Fruit fly (Drosophila melanogaster) whole organism, embryonic: Measurements from ENCODE around the gene CG32845.
A peak's percentile ranks its signal among the peaks of the same experiment; 100 is the strongest.

Source experiments
- Atf3 ChIP-seq: fragments of 200-800 bp; sonication (Bioruptor generic); optimal IDR thresholded peaks from 3 replicates; lab custom pipeline; 2016; ENCODE audit warnings: missing biosample characterization, missing genetic modification characterization
- Bgb ChIP-seq: fragments of 200-800 bp; sonication (Bioruptor generic); IDR thresholded peaks from 2 replicates; pipeline ENCODE4 v1.3.6; 2022; ENCODE audit warnings: missing biosample characterization, missing genetic modification characterization; ENCODE audit not compliant: partially characterized antibody
- Bteb2 ChIP-seq: fragments of 200-800 bp; sonication (Bioruptor generic); optimal IDR thresholded peaks from 2 replicates; lab custom pipeline; 2016; ENCODE audit warnings: missing biosample characterization, missing genetic modification characterization
- C15 ChIP-seq: fragments of 200-800 bp; sonication (Bioruptor generic); IDR thresholded peaks from 3 replicates; pipeline ENCODE4 v1.3.6; 2022; ENCODE audit warnings: missing biosample characterization, missing genetic modification characterization
- CG10959 ChIP-seq: fragments of 200-800 bp; sonication (Bioruptor generic); IDR thresholded peaks from 2 replicates; pipeline ENCODE4 v1.3.6; 2022; ENCODE audit warnings: missing biosample characterization, missing genetic modification characterization
- CG11504 ChIP-seq: fragments of 200-800 bp; sonication (Bioruptor generic); optimal IDR thresholded peaks from 3 replicates; lab custom pipeline; 2019; ENCODE audit warnings: missing biosample characterization, mild to moderate bottlenecking, missing genetic modification characterization, moderate library complexity
- CG11695 ChIP-seq: fragments of 200-800 bp; sonication (Bioruptor generic); IDR thresholded peaks from 3 replicates; pipeline ENCODE4 v1.3.6; 2022; ENCODE audit warnings: missing biosample characterization, missing genetic modification characterization
- CG12071 ChIP-seq: fragments of 200-800 bp; sonication (Bioruptor generic); optimal IDR thresholded peaks from 3 replicates; lab custom pipeline; 2018; ENCODE audit warnings: missing biosample characterization, mild to moderate bottlenecking, missing genetic modification characterization
- CG12236 ChIP-seq: fragments of 200-800 bp; sonication (Bioruptor generic); optimal IDR thresholded peaks from 2 replicates; lab custom pipeline; 2016; ENCODE audit warnings: missing biosample characterization, missing genetic modification characterization
- CG12299 ChIP-seq: fragments of 200-800 bp; sonication (Bioruptor generic); optimal IDR thresholded peaks from 2 replicates; lab custom pipeline; 2018; ENCODE audit warnings: missing biosample characterization, mild to moderate bottlenecking, missing genetic modification characterization
- CG12391 ChIP-seq: fragments of 200-800 bp; sonication (Bioruptor generic); optimal IDR thresholded peaks from 3 replicates; lab custom pipeline; 2018; ENCODE audit warnings: missing biosample characterization, mild to moderate bottlenecking, missing genetic modification characterization, moderate library complexity
- CG13424 ChIP-seq: fragments of 200-800 bp; sonication (Bioruptor generic); optimal IDR thresholded peaks from 2 replicates; lab custom pipeline; 2019; ENCODE audit warnings: missing biosample characterization, mild to moderate bottlenecking, missing genetic modification characterization, moderate library complexity
- CG14050 ChIP-seq: fragments of 200-800 bp; sonication (Bioruptor generic); IDR thresholded peaks from 3 replicates; pipeline ENCODE4 v1.3.6; 2022; ENCODE audit warnings: missing biosample characterization, missing genetic modification characterization
- CG14667 ChIP-seq: fragments of 200-800 bp; sonication (Bioruptor generic); IDR thresholded peaks from 2 replicates; pipeline ENCODE4 v1.3.6; 2022; ENCODE audit warnings: missing biosample characterization, missing genetic modification characterization
- CG18011 ChIP-seq: fragments of 200-800 bp; sonication (Bioruptor generic); optimal IDR thresholded peaks from 2 replicates; lab custom pipeline; 2017; ENCODE audit warnings: missing biosample characterization, missing genetic modification characterization, mild to moderate bottlenecking, moderate library complexity, missing genotype
- CG18262 ChIP-seq: fragments of 200-800 bp; optimal IDR thresholded peaks from 3 replicates; lab custom pipeline; 2019; ENCODE audit warnings: missing biosample characterization, mild to moderate bottlenecking, missing genetic modification characterization, moderate library complexity
- CG30020 ChIP-seq: fragments of 200-800 bp; optimal IDR thresholded peaks from 2 replicates; lab custom pipeline; 2019; ENCODE audit warnings: missing biosample characterization, mild to moderate bottlenecking, missing genetic modification characterization, moderate library complexity
- CG33213 ChIP-seq: fragments of 200-800 bp; sonication (Bioruptor generic); optimal IDR thresholded peaks from 3 replicates; lab custom pipeline; 2016; ENCODE audit warnings: missing biosample characterization, missing genetic modification characterization
- CG42726 ChIP-seq: fragments of 200-800 bp; sonication (Bioruptor generic); IDR thresholded peaks from 2 replicates; pipeline ENCODE4 v1.3.6; 2022; ENCODE audit warnings: missing biosample characterization, missing genetic modification characterization; ENCODE audit not compliant: partially characterized antibody
- CG5180 ChIP-seq: fragments of 200-800 bp; sonication (Bioruptor generic); optimal IDR thresholded peaks from 3 replicates; lab custom pipeline; 2017; ENCODE audit warnings: missing biosample characterization, missing genetic modification characterization, mild to moderate bottlenecking, moderate library complexity, missing genetic modification reagents
- CG6765 ChIP-seq: fragments of 200-800 bp; sonication (Bioruptor generic); optimal IDR thresholded peaks from 3 replicates; lab custom pipeline; 2017; ENCODE audit warnings: missing biosample characterization, mild to moderate bottlenecking, missing genetic modification characterization
- CG6791 ChIP-seq: fragments of 200-800 bp; sonication (Bioruptor generic); IDR thresholded peaks from 3 replicates; pipeline ENCODE4 v1.3.6; 2022; ENCODE audit warnings: missing biosample characterization, missing genetic modification characterization; ENCODE audit not compliant: partially characterized antibody
- Chrac-16 ChIP-seq: fragments of 200-800 bp; sonication (Bioruptor generic); optimal IDR thresholded peaks from 3 replicates; lab custom pipeline; 2016; ENCODE audit warnings: missing biosample characterization, missing genetic modification characterization
- Dip2 ChIP-seq: fragments of 200-800 bp; sonication (Bioruptor generic); IDR thresholded peaks from 2 replicates; pipeline ENCODE4 v1.3.6; 2022; ENCODE audit warnings: missing biosample characterization, missing genetic modification characterization
- Doc3 ChIP-seq: fragments of 200-800 bp; sonication (Bioruptor generic); IDR thresholded peaks from 3 replicates; pipeline ENCODE4 v1.3.6; 2022; ENCODE audit warnings: missing biosample characterization, missing genetic modification characterization; ENCODE audit not compliant: partially characterized antibody
- HLH4C ChIP-seq: fragments of 200-800 bp; sonication (Bioruptor generic); IDR thresholded peaks from 3 replicates; pipeline ENCODE4 v1.3.6; 2022; ENCODE audit warnings: missing biosample characterization, missing genetic modification characterization; ENCODE audit not compliant: partially characterized antibody
- Myb ChIP-seq: fragments of 200-800 bp; sonication (Bioruptor generic); optimal IDR thresholded peaks from 2 replicates; lab custom pipeline; 2016; ENCODE audit warnings: missing biosample characterization, missing genetic modification characterization
- NfI ChIP-seq: fragments of 200-800 bp; sonication (Bioruptor generic); optimal IDR thresholded peaks from 3 replicates; lab custom pipeline; 2018; ENCODE audit warnings: missing biosample characterization, mild to moderate bottlenecking, missing genetic modification characterization, moderate library complexity
- ap ChIP-seq: fragments of 200-800 bp; sonication (Bioruptor generic); IDR thresholded peaks from 2 replicates; pipeline ENCODE4 v1.3.6; 2022; ENCODE audit warnings: missing biosample characterization, missing genetic modification characterization
- cato ChIP-seq: fragments of 200-800 bp; sonication (Bioruptor generic); optimal IDR thresholded peaks from 2 replicates; lab custom pipeline; 2016; ENCODE audit warnings: missing biosample characterization, missing genetic modification characterization, borderline replicate concordance
- chn ChIP-seq: fragments of 200-800 bp; sonication (Bioruptor generic); optimal IDR thresholded peaks from 2 replicates; lab custom pipeline; 2016; ENCODE audit warnings: missing biosample characterization, missing genetic modification characterization
- dmrt99B ChIP-seq: fragments of 200-800 bp; sonication (Bioruptor generic); optimal IDR thresholded peaks from 2 replicates; lab custom pipeline; 2018; ENCODE audit warnings: missing biosample characterization, mild to moderate bottlenecking, missing genetic modification characterization, moderate library complexity
- exex ChIP-seq: fragments of 200-800 bp; sonication (Bioruptor generic); optimal IDR thresholded peaks from 4 replicates; lab custom pipeline; 2018; ENCODE audit warnings: missing biosample characterization, mild to moderate bottlenecking, missing genetic modification characterization, moderate library complexity
- eyg ChIP-seq: fragments of 200-800 bp; sonication (Bioruptor generic); optimal IDR thresholded peaks from 3 replicates; lab custom pipeline; 2016; ENCODE audit warnings: missing biosample characterization, missing genetic modification characterization
- gfzf ChIP-seq: fragments of 200-800 bp; sonication (Bioruptor generic); optimal IDR thresholded peaks from 2 replicates; lab custom pipeline; 2016; ENCODE audit warnings: missing biosample characterization, mild to moderate bottlenecking, missing genetic modification characterization, moderate library complexity
- insv ChIP-seq, 2 experiments: fragments of 200-800 bp; sonication (Bioruptor generic); optimal IDR thresholded peaks; 3 replicates each; lab custom pipeline; 2016 to 2018; ENCODE audit warnings: missing biosample characterization in 2 of 2, missing genetic modification characterization in 2 of 2
- lbe ChIP-seq: fragments of 200-800 bp; sonication (Bioruptor generic); optimal IDR thresholded peaks from 2 replicates; lab custom pipeline; 2016; ENCODE audit warnings: missing biosample characterization, mild to moderate bottlenecking, missing genetic modification characterization
- pum ChIP-seq: fragments of 200-800 bp; sonication (Bioruptor generic); optimal IDR thresholded peaks from 2 replicates; lab custom pipeline; 2016; ENCODE audit warnings: missing biosample characterization, missing genetic modification characterization
- sens-2 ChIP-seq: fragments of 200-800 bp; sonication (Bioruptor generic); IDR thresholded peaks from 2 replicates; pipeline ENCODE4 v1.3.6; 2022; ENCODE audit warnings: missing biosample characterization, missing genetic modification characterization
- slp2 ChIP-seq: fragments of 200-800 bp; sonication (Bioruptor generic); optimal IDR thresholded peaks from 2 replicates; lab custom pipeline; 2016; ENCODE audit warnings: missing biosample characterization, missing genetic modification characterization
- sr ChIP-seq: fragments of 200-800 bp; sonication (Bioruptor generic); IDR thresholded peaks from 3 replicates; pipeline ENCODE4 v1.3.6; 2022; ENCODE audit warnings: missing biosample characterization, missing genetic modification characterization
- tap ChIP-seq: fragments of 200-800 bp; optimal IDR thresholded peaks from 3 replicates; lab custom pipeline; 2019; ENCODE audit warnings: missing biosample characterization, mild to moderate bottlenecking, missing genetic modification characterization, moderate library complexity
- tna ChIP-seq: fragments of 200-800 bp; sonication (Bioruptor generic); IDR thresholded peaks from 2 replicates; pipeline ENCODE4 v1.3.6; 2022; ENCODE audit warnings: missing biosample characterization, missing genetic modification characterization; ENCODE audit not compliant: partially characterized antibody
- vnd ChIP-seq: fragments of 200-800 bp; sonication (Bioruptor generic); IDR thresholded peaks from 3 replicates; pipeline ENCODE4 v1.3.6; 2022; ENCODE audit warnings: missing biosample characterization, missing genetic modification characterization; ENCODE audit not compliant: partially characterized antibody
- vvl ChIP-seq: fragments of 200-800 bp; sonication (Bioruptor generic); IDR thresholded peaks from 2 replicates; pipeline ENCODE4 v1.3.6; 2022; ENCODE audit warnings: missing biosample characterization, missing genetic modification characterization

CG32845 gene

DNA sequence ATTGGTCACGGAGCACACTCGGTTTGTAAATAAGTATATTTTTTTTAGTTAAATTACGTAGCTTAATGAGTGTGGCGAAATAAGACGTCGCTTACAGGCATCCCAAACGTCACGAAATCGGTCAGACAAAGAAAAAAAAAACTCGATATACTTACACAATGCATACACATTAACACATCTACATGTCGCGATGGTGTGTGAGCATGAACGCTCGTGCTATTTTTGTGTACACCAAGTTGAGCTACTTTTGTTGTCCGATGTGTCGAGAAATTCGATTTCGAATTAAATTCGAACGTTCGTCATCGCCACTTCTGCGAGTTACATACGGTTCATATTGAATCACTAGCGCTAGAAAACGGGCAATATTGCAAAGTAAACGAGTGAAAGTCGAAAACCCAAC lies 48.1 kb downstream of the CG32845 start (continued):
- TF ChIP-seq cato (no peak), vvl (GFP tag; lab: Robert Waterston, UW) (peak; percentile 36; the same call in 1 of the 2 replicates), sr (GFP tag; lab: Robert Waterston, UW) (no peak), CG30020 (tag; lab: Kevin White, UChicago) (no peak), eyg (GFP tag; lab: Kevin White, UChicago) (no peak), CG12071 (GFP tag; lab: Kevin White, UChicago) (no peak)

DNA sequence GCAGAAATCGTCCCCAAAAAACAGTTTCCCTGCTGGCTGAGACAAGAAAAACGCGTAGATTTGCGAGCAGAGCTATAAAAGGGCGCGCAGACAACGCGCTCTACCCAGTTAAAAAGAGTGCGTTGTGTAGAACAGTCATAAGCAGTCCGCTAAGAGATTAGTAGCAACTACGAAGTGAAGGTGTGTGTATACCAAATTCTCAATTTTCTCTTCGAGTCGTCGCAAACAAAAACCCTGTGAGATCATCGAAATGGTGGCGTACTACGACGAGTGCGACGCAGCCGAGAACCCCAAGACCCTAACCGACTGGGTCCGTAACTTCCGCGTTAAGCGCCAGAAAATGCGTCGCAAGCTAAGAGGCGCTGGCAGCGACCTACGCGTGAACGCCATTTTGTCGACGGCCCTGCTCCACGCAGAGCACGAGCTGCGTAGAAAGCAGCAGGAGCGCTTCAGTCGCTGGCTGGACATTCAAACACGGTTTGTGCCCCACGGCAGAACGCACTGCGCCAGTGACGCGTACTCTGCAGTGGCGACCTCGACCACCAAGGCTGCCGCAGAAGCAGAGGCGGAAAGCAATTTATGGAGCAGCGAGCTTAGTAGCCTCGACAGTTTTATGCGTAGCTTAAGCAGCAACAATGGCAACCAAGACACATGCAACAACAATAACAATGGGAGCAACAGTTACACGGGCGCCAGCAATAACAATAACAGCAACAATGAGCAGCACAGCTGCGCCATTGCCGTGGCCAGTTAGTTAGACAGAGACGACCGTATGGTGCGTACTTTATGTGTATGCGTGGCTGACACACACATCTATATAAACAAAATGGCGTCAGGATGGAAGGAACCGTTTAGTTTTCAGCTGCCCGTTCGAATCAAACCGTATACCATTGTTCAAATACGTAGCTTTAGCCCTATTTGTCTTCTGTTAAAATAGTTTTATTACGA lies 48.9 kb downstream of the CG32845 start:
- no peak for TF ChIP-seq CG12391 (tag; lab: Kevin White, UChicago)
- no peak for TF ChIP-seq CG18262 (tag; lab: Kevin White, UChicago)
- peak; percentile 1 for TF ChIP-seq Atf3 (GFP tag; lab: Kevin White, UChicago)
- TF ChIP-seq Doc3, result no peak
- TF ChIP-seq CG33213 (GFP tag; lab: Kevin White, UChicago), result peak; percentile 2
- no peak; the same call in 2 of the 3 replicates for TF ChIP-seq CG14050 (GFP tag; lab: Robert Waterston, UW)
- TF ChIP-seq CG42726 (GFP tag; lab: Robert Waterston, UW), result peak; percentile 70
- peak; percentile 54; the same call in 2 of the 3 replicates for TF ChIP-seq CG6791
- no peak for TF ChIP-seq CG14667 (GFP tag; lab: Robert Waterston, UW)
- TF ChIP-seq insv (GFP tag; optimal IDR thresholded peaks at IDR 0.05; lab: Kevin White, UChicago), result peak in 1 of 2 experiments; percentile 11
- no peak for TF ChIP-seq exex (tag; lab: Kevin White, UChicago)
- TF ChIP-seq pum, result no peak
- peak; percentile 6; the same call in 1 of the 3 replicates for TF ChIP-seq CG11695 (GFP tag; lab: Robert Waterston, UW)
- no peak for TF ChIP-seq CG11504
- 0 out of 3 replicates have a peak, but pooled peaks have one; percentile 9 for TF ChIP-seq vnd (GFP tag; lab: Robert Waterston, UW)
- TF ChIP-seq NfI (GFP tag; lab: Kevin White, UChicago), result no peak
- no peak for TF ChIP-seq Dip2 (GFP tag; lab: Robert Waterston, UW)
- TF ChIP-seq CG12071 (GFP tag; lab: Kevin White, UChicago), result peak; percentile 3
- TF ChIP-seq HLH4C (GFP tag; lab: Robert Waterston, UW), result peak; percentile 43; the same call in 1 of the 3 replicates
- TF ChIP-seq dmrt99B (tag; lab: Kevin White, UChicago), result no peak
- peak; percentile 9; the same call in 1 of the 2 replicates for TF ChIP-seq CG10959 (GFP tag; lab: Robert Waterston, UW)
- no peak for TF ChIP-seq Bteb2 (GFP tag; lab: Kevin White, UChicago)
- TF ChIP-seq tap (tag; lab: Kevin White, UChicago), result no peak
- TF ChIP-seq CG12236, result no peak
- no peak for TF ChIP-seq CG12299 (tag; lab: Kevin White, UChicago)
- TF ChIP-seq Chrac-16 (GFP tag; lab: Kevin White, UChicago), result no peak
- TF ChIP-seq CG18011 (GFP tag; lab: Kevin White, UChicago), result no peak
- no peak for TF ChIP-seq sens-2 (GFP tag; lab: Robert Waterston, UW)
- TF ChIP-seq Bgb, result peak; percentile 65
- no peak for TF ChIP-seq CG6765
- no peak for TF ChIP-seq Myb (GFP tag; lab: Kevin White, UChicago)
- TF ChIP-seq chn (GFP tag; lab: Kevin White, UChicago), result no peak
- TF ChIP-seq lbe (GFP tag; lab: Kevin White, UChicago), result peak; percentile 4
- TF ChIP-seq CG5180 (GFP tag; lab: Kevin White, UChicago), result no peak
- TF ChIP-seq tna (GFP tag; lab: Robert Waterston, UW), result 0 out of 2 replicates have a peak, but pooled peaks have one; percentile 11
- TF ChIP-seq gfzf, result no peak
- no peak for TF ChIP-seq CG13424
- TF ChIP-seq ap (GFP tag; lab: Robert Waterston, UW), result peak; percentile 15; the same call in 1 of the 2 replicates
- no peak for TF ChIP-seq slp2 (GFP tag; lab: Kevin White, UChicago)
- TF ChIP-seq C15 (GFP tag; lab: Robert Waterston, UW), result peak; percentile 9; the same call in 1 of the 3 replicates
